Worm (Caenorhabditis elegans) whole organism, mixed stage, embryonic: ENCODE measurements around the gene T05A8.11.

Experiments
- M03D4.4 ChIP-seq: sonication (generic microtip); optimal IDR thresholded peaks from 2 replicates; lab custom pipeline; 2017; ENCODE audit warnings: mild to moderate bottlenecking, missing genetic modification characterization, missing compliant biosample characterization
- elt-3 ChIP-seq: fragments of 150-350 bp; optimal IDR thresholded peaks from 2 replicates; lab custom pipeline; 2014; ENCODE audit warnings: missing biosample characterization, missing genetic modification characterization
- mep-1 ChIP-seq: fragments of 150-350 bp; optimal IDR thresholded peaks from 2 replicates; lab custom pipeline; 2017; ENCODE audit warnings: missing biosample characterization, missing genetic modification reagents, missing genetic modification characterization, inconsistent platforms
- nhr-12 ChIP-seq: fragments of 150-350 bp; optimal IDR thresholded peaks from 2 replicates; lab custom pipeline; 2014; ENCODE audit warnings: missing biosample characterization, missing genetic modification characterization
- nhr-28 ChIP-seq: fragments of 150-350 bp; optimal IDR thresholded peaks from 2 replicates; lab custom pipeline; 2014; ENCODE audit warnings: missing biosample characterization, missing genetic modification characterization
- nhr-76 ChIP-seq: sonication (generic microtip); optimal IDR thresholded peaks from 2 replicates; lab custom pipeline; 2017; ENCODE audit warnings: missing biosample characterization, missing genetic modification characterization
- snpc-4 ChIP-seq: fragments of 150-350 bp; optimal IDR thresholded peaks from 2 replicates; lab custom pipeline; 2014; ENCODE audit warnings: missing biosample characterization, missing genetic modification characterization
- sptf-1 ChIP-seq: sonication (generic microtip); optimal IDR thresholded peaks from 2 replicates; lab custom pipeline; 2017; ENCODE audit warnings: mild to moderate bottlenecking, missing genetic modification characterization, moderate library complexity, missing compliant biosample characterization
- unc-120 ChIP-seq: sonication (generic microtip); optimal IDR thresholded peaks from 2 replicates; lab custom pipeline; 2017; ENCODE audit warnings: missing genetic modification characterization, missing compliant biosample characterization; ENCODE audit not compliant: poor library complexity, severe bottlenecking
- ztf-11 ChIP-seq: fragments of 150-350 bp; optimal IDR thresholded peaks from 2 replicates; lab custom pipeline; 2014; ENCODE audit warnings: missing biosample characterization, missing genetic modification characterization

ce11 chrII:2752999-2753398 is 27.5 kb upstream of the T05A8.11 start, which contains the start of gene F29A7.3:
- no peak for TF ChIP-seq nhr-28
- no peak for TF ChIP-seq M03D4.4 (tag; lab: Kevin White, UChicago)
- no peak for TF ChIP-seq nhr-76 (tag; lab: Kevin White, UChicago)
- TF ChIP-seq nhr-12 (tag; lab: Kevin White, UChicago): no peak
- TF ChIP-seq sptf-1: no peak
- no peak for TF ChIP-seq elt-3 (tag; lab: Kevin White, UChicago)
- TF ChIP-seq ztf-11 (tag; lab: Kevin White, UChicago): no peak
- TF ChIP-seq mep-1 (tag; lab: Kevin White, UChicago): no peak
- no peak for TF ChIP-seq snpc-4 (tag; lab: Kevin White, UChicago)
- no peak for TF ChIP-seq unc-120 (tag; lab: Kevin White, UChicago)
